Fruit fly (Drosophila melanogaster) whole organism, embryonic: ENCODE data around the gene CG16953.
A peak's percentile ranks its signal among the peaks of the same experiment; 100 is the strongest.

Source experiments
- Ada2b ChIP-seq: fragments of 200-800 bp; sonication (Bioruptor generic); IDR thresholded peaks from 2 replicates; pipeline ENCODE4 v1.3.6; 2022; ENCODE audit warnings: missing biosample characterization, missing genetic modification characterization
- B-H1 ChIP-seq: fragments of 200-800 bp; sonication (Bioruptor generic); IDR thresholded peaks from 3 replicates; pipeline ENCODE4 v1.3.6; 2022; ENCODE audit warnings: missing biosample characterization, missing genetic modification characterization
- CG10267 ChIP-seq: fragments of 200-800 bp; sonication (Bioruptor generic); optimal IDR thresholded peaks from 2 replicates; lab custom pipeline; 2018; ENCODE audit warnings: missing biosample characterization, mild to moderate bottlenecking, missing genetic modification characterization, moderate library complexity
- CG11398 ChIP-seq: fragments of 200-800 bp; sonication (Bioruptor generic); optimal IDR thresholded peaks from 2 replicates; lab custom pipeline; 2016; ENCODE audit warnings: missing biosample characterization, missing genetic modification characterization
- CG11695 ChIP-seq: fragments of 200-800 bp; sonication (Bioruptor generic); IDR thresholded peaks from 3 replicates; pipeline ENCODE4 v1.3.6; 2022; ENCODE audit warnings: missing biosample characterization, missing genetic modification characterization
- CG13123 ChIP-seq: fragments of 200-800 bp; sonication (Bioruptor generic); optimal IDR thresholded peaks from 2 replicates; lab custom pipeline; 2016; ENCODE audit warnings: missing biosample characterization, missing genetic modification characterization
- CG15011 ChIP-seq: fragments of 200-800 bp; sonication (Bioruptor generic); optimal IDR thresholded peaks from 3 replicates; lab custom pipeline; 2018; ENCODE audit warnings: missing biosample characterization, mild to moderate bottlenecking, missing genetic modification characterization
- CG15269 ChIP-seq: fragments of 200-800 bp; sonication (Bioruptor generic); optimal IDR thresholded peaks from 2 replicates; lab custom pipeline; 2018; ENCODE audit warnings: missing biosample characterization, mild to moderate bottlenecking, missing genetic modification characterization, moderate library complexity
- CG1602 ChIP-seq: fragments of 200-800 bp; sonication (Bioruptor generic); optimal IDR thresholded peaks from 3 replicates; lab custom pipeline; 2016; ENCODE audit warnings: missing biosample characterization, missing genetic modification characterization
- CG17361 ChIP-seq: fragments of 200-800 bp; sonication (Bioruptor generic); IDR thresholded peaks from 3 replicates; pipeline ENCODE4 v1.3.6; 2022; ENCODE audit warnings: missing biosample characterization, missing genetic modification characterization
- CG2116 ChIP-seq: fragments of 200-800 bp; sonication (Bioruptor generic); optimal IDR thresholded peaks from 3 replicates; lab custom pipeline; 2018; ENCODE audit warnings: missing biosample characterization, mild to moderate bottlenecking, missing genetic modification characterization
- CG2199 ChIP-seq: fragments of 200-800 bp; sonication (Bioruptor generic); IDR thresholded peaks from 3 replicates; pipeline ENCODE4 v1.3.6; 2022; ENCODE audit warnings: missing biosample characterization, missing genetic modification characterization
- CG2678 ChIP-seq: fragments of 200-800 bp; sonication (Bioruptor generic); optimal IDR thresholded peaks from 3 replicates; lab custom pipeline; 2019; ENCODE audit warnings: missing biosample characterization, mild to moderate bottlenecking, missing genetic modification characterization, moderate library complexity
- CG32772 ChIP-seq: fragments of 200-800 bp; sonication (Bioruptor generic); IDR thresholded peaks from 2 replicates; pipeline ENCODE4 v1.3.6; 2022; ENCODE audit warnings: missing biosample characterization, missing genetic modification characterization
- CG34376 ChIP-seq: fragments of 200-800 bp; sonication (Bioruptor generic); optimal IDR thresholded peaks from 2 replicates; lab custom pipeline; 2018; ENCODE audit warnings: missing biosample characterization, mild to moderate bottlenecking, missing genetic modification characterization
- CG3847 ChIP-seq: fragments of 200-800 bp; sonication (Bioruptor generic); IDR thresholded peaks from 2 replicates; pipeline ENCODE4 v1.3.6; 2022; ENCODE audit warnings: missing biosample characterization, missing genetic modification characterization
- CG3995 ChIP-seq: fragments of 200-800 bp; sonication (Bioruptor generic); optimal IDR thresholded peaks from 3 replicates; lab custom pipeline; 2016; ENCODE audit warnings: missing biosample characterization, missing genetic modification characterization
- CG4404 ChIP-seq: fragments of 200-800 bp; sonication (Bioruptor generic); IDR thresholded peaks from 2 replicates; pipeline ENCODE4 v1.3.6; 2022; ENCODE audit warnings: missing biosample characterization, missing genetic modification characterization
- CkIIα-i1 ChIP-seq: fragments of 200-800 bp; sonication (Bioruptor generic); IDR thresholded peaks from 2 replicates; pipeline ENCODE4 v1.3.6; 2022; ENCODE audit warnings: missing biosample characterization, missing genetic modification characterization
- CoRest ChIP-seq: fragments of 200-800 bp; sonication (Bioruptor generic); optimal IDR thresholded peaks from 3 replicates; lab custom pipeline; 2018; ENCODE audit warnings: missing biosample characterization, mild to moderate bottlenecking, missing genetic modification characterization, moderate library complexity
- D ChIP-seq, 2 experiments: fragments of 200-800 bp in 1 of 2; fragments of >200 bp in 1 of 2; sonication (Bioruptor generic) in 1 of 2; optimal IDR thresholded peaks; 2 replicates in 1 of 2; 3 replicates in 1 of 2; lab custom pipeline; 2017; ENCODE audit warnings: mild to moderate bottlenecking in 1 of 2, missing biosample characterization in 1 of 2, missing genetic modification characterization in 1 of 2, missing genetic modification reagents in 1 of 2
- Dll ChIP-seq: fragments of 200-800 bp; sonication (Bioruptor generic); IDR thresholded peaks from 4 replicates; pipeline ENCODE4 v1.3.6; 2022; ENCODE audit warnings: missing biosample characterization, missing genetic modification characterization; ENCODE audit not compliant: partially characterized antibody
- Dp ChIP-seq: fragments of 200-800 bp; sonication (Bioruptor generic); optimal IDR thresholded peaks from 2 replicates; lab custom pipeline; 2018; ENCODE audit warnings: missing biosample characterization, mild to moderate bottlenecking, missing genetic modification characterization, moderate library complexity
- MESR4 ChIP-seq: fragments of 200-800 bp; sonication (Bioruptor generic); optimal IDR thresholded peaks from 2 replicates; lab custom pipeline; 2018; ENCODE audit warnings: missing biosample characterization, mild to moderate bottlenecking, missing genetic modification characterization, moderate library complexity
- Meics ChIP-seq: fragments of 200-800 bp; sonication (Bioruptor generic); optimal IDR thresholded peaks from 2 replicates; lab custom pipeline; 2017; ENCODE audit warnings: missing biosample characterization, mild to moderate bottlenecking, missing genetic modification characterization
- NC2β ChIP-seq: fragments of 200-800 bp; sonication (Bioruptor generic); optimal IDR thresholded peaks from 2 replicates; lab custom pipeline; 2016; ENCODE audit warnings: missing biosample characterization, missing genetic modification characterization
- Nf-YC ChIP-seq: fragments of 200-800 bp; optimal IDR thresholded peaks from 3 replicates; lab custom pipeline; 2019; ENCODE audit warnings: missing biosample characterization, mild to moderate bottlenecking, missing genetic modification characterization, moderate library complexity
- Poxn ChIP-seq: fragments of 200-800 bp; sonication (Bioruptor generic); IDR thresholded peaks from 2 replicates; pipeline ENCODE4 v1.3.6; 2022; ENCODE audit warnings: missing biosample characterization, missing genetic modification characterization
- Six4 ChIP-seq: fragments of 200-800 bp; sonication (Bioruptor generic); optimal IDR thresholded peaks from 2 replicates; lab custom pipeline; 2016; ENCODE audit warnings: missing biosample characterization, missing genetic modification characterization
- TFAM ChIP-seq: fragments of 200-800 bp; sonication (Bioruptor generic); optimal IDR thresholded peaks from 2 replicates; lab custom pipeline; 2017; ENCODE audit warnings: missing biosample characterization, missing genetic modification characterization, inconsistent platforms
- Taf1 ChIP-seq: fragments of 200-800 bp; sonication (Bioruptor generic); IDR thresholded peaks from 2 replicates; pipeline ENCODE4 v1.3.6; 2022; ENCODE audit warnings: missing biosample characterization, missing genetic modification characterization
- bowl ChIP-seq: fragments of 200-800 bp; sonication (Bioruptor generic); IDR thresholded peaks from 2 replicates; pipeline ENCODE4 v1.3.6; 2022; ENCODE audit warnings: missing biosample characterization, missing genetic modification characterization
- crp ChIP-seq, 2 experiments: fragments of 200-800 bp; sonication (Bioruptor generic); optimal IDR thresholded peaks; 2 replicates in 1 of 2; 3 replicates in 1 of 2; lab custom pipeline; 2017; ENCODE audit warnings: missing biosample characterization in 2 of 2, missing genetic modification characterization in 2 of 2, mild to moderate bottlenecking in 1 of 2, moderate library complexity in 1 of 2
- dan ChIP-seq: fragments of 200-800 bp; sonication (Bioruptor generic); IDR thresholded peaks from 2 replicates; pipeline ENCODE4 v1.3.6; 2022; ENCODE audit warnings: missing biosample characterization, missing genetic modification characterization
- dm ChIP-seq: fragments of 200-800 bp; sonication (Bioruptor generic); optimal IDR thresholded peaks from 3 replicates; lab custom pipeline; 2016; ENCODE audit warnings: missing biosample characterization, missing genetic modification characterization
- dpn ChIP-seq, 2 experiments: fragments of 200-800 bp; sonication (Bioruptor generic); optimal IDR thresholded peaks; 3 replicates each; lab custom pipeline; 2016; ENCODE audit warnings: missing biosample characterization in 2 of 2, missing genetic modification characterization in 2 of 2
- gce ChIP-seq: fragments of 200-800 bp; sonication (Bioruptor generic); IDR thresholded peaks from 3 replicates; pipeline ENCODE4 v1.3.6; 2022; ENCODE audit warnings: missing biosample characterization, missing genetic modification characterization
- gcm ChIP-seq: fragments of 200-800 bp; sonication (Bioruptor generic); optimal IDR thresholded peaks from 2 replicates; lab custom pipeline; 2019; ENCODE audit warnings: missing biosample characterization, mild to moderate bottlenecking, missing genetic modification characterization, moderate library complexity
- hth ChIP-seq: fragments of >200 bp; optimal IDR thresholded peaks from 2 replicates; lab custom pipeline; 2017; ENCODE audit warnings: inconsistent platforms
- inv ChIP-seq: fragments of 200-800 bp; sonication (Bioruptor generic); IDR thresholded peaks from 2 replicates; pipeline ENCODE4 v1.3.6; 2022; ENCODE audit warnings: missing biosample characterization, missing genetic modification characterization; ENCODE audit not compliant: partially characterized antibody
- ken ChIP-seq: fragments of 200-800 bp; sonication (Bioruptor generic); IDR thresholded peaks from 3 replicates; pipeline ENCODE4 v1.3.6; 2022; ENCODE audit warnings: missing biosample characterization, missing genetic modification characterization
- maf-S ChIP-seq: fragments of 200-800 bp; sonication (Bioruptor generic); optimal IDR thresholded peaks from 2 replicates; lab custom pipeline; 2016; ENCODE audit warnings: missing biosample characterization, missing genetic modification characterization
- peb ChIP-seq: fragments of 200-800 bp; sonication (Bioruptor generic); IDR thresholded peaks from 2 replicates; pipeline ENCODE4 v1.3.6; 2022; ENCODE audit warnings: missing biosample characterization, missing genetic modification characterization
- pzg ChIP-seq: fragments of 200-800 bp; sonication (Bioruptor generic); optimal IDR thresholded peaks from 3 replicates; lab custom pipeline; 2018; ENCODE audit warnings: missing biosample characterization, mild to moderate bottlenecking, missing genetic modification characterization, moderate library complexity
- rib ChIP-seq: fragments of 200-800 bp; sonication (Bioruptor generic); IDR thresholded peaks from 2 replicates; pipeline ENCODE4 v1.3.6; 2022; ENCODE audit warnings: missing biosample characterization, missing genetic modification characterization
- ro ChIP-seq: fragments of 200-800 bp; sonication (Bioruptor generic); IDR thresholded peaks from 2 replicates; pipeline ENCODE4 v1.3.6; 2022; ENCODE audit warnings: missing biosample characterization, missing genetic modification characterization
- salm ChIP-seq: fragments of 200-800 bp; sonication (Bioruptor generic); optimal IDR thresholded peaks from 2 replicates; lab custom pipeline; 2018; ENCODE audit warnings: missing biosample characterization, mild to moderate bottlenecking, missing genetic modification characterization
- slbo ChIP-seq: fragments of 200-800 bp; sonication (Bioruptor generic); IDR thresholded peaks from 2 replicates; pipeline ENCODE4 v1.3.6; 2022; ENCODE audit warnings: missing biosample characterization, missing genetic modification characterization
- sqz ChIP-seq: fragments of 200-800 bp; sonication (Bioruptor generic); optimal IDR thresholded peaks from 3 replicates; lab custom pipeline; 2018; ENCODE audit warnings: missing biosample characterization, mild to moderate bottlenecking, missing genetic modification characterization
- vfl ChIP-seq: fragments of 200-800 bp; sonication (Bioruptor generic); optimal IDR thresholded peaks from 2 replicates; lab custom pipeline; 2016; ENCODE audit warnings: missing biosample characterization, missing genetic modification characterization
- vnd ChIP-seq: fragments of 200-800 bp; sonication (Bioruptor generic); IDR thresholded peaks from 3 replicates; pipeline ENCODE4 v1.3.6; 2022; ENCODE audit warnings: missing biosample characterization, missing genetic modification characterization; ENCODE audit not compliant: partially characterized antibody
- z ChIP-seq: fragments of 200-800 bp; sonication (Bioruptor generic); IDR thresholded peaks from 3 replicates; pipeline ENCODE4 v1.3.6; 2022; ENCODE audit warnings: missing biosample characterization, missing genetic modification characterization

Gene CG16953

dm6 chr3R:20574535-20574980 lies 11.1 kb downstream of the CG16953 start (continued):
- no peak for TF ChIP-seq gcm (GFP tag; lab: Kevin White, UChicago)
- no peak for TF ChIP-seq Dp (GFP tag; lab: Kevin White, UChicago)
- no peak for TF ChIP-seq ken (GFP tag; lab: Robert Waterston, UW)
- no peak for TF ChIP-seq Six4 (GFP tag; lab: Kevin White, UChicago)
- no peak for TF ChIP-seq Poxn (GFP tag; lab: Robert Waterston, UW)
- TF ChIP-seq CG1602 (GFP tag; lab: Kevin White, UChicago), result no peak
- no peak for TF ChIP-seq CG3847 (GFP tag; lab: Robert Waterston, UW)
- TF ChIP-seq Ada2b (GFP tag; lab: Robert Waterston, UW), result no peak
- TF ChIP-seq sqz (GFP tag; lab: Kevin White, UChicago), result no peak
- TF ChIP-seq pzg (GFP tag; lab: Kevin White, UChicago), result peak; percentile 12
- no peak for TF ChIP-seq D (optimal IDR thresholded peaks at IDR 0.05; lab: Kevin White, UChicago)
- no peak for TF ChIP-seq D (GFP tag; optimal IDR thresholded peaks at IDR 0.05; lab: Kevin White, UChicago)
- peak; percentile 2 for TF ChIP-seq CG2116 (GFP tag; lab: Kevin White, UChicago)
- peak; percentile 17 for TF ChIP-seq vfl
- no peak for TF ChIP-seq CG2199
- peak; percentile 12 for TF ChIP-seq CG15269
- no peak for TF ChIP-seq Dll (GFP tag; lab: Robert Waterston, UW)
- no peak for TF ChIP-seq inv (GFP tag; lab: Robert Waterston, UW)
- TF ChIP-seq CG34376 (GFP tag; lab: Kevin White, UChicago), result peak; percentile 97
- TF ChIP-seq hth (lab: Kevin White, UChicago), result no peak
- no peak for TF ChIP-seq NC2β
- 0 out of 3 replicates have a peak, but pooled peaks have one; percentile 24 for TF ChIP-seq vnd (GFP tag; lab: Robert Waterston, UW)
- no peak for TF ChIP-seq CG4404 (GFP tag; lab: Robert Waterston, UW)
- TF ChIP-seq CkIIα-i1 (GFP tag; lab: Robert Waterston, UW), result no peak
- peak; percentile 45; the same call in 1 of the 3 replicates for TF ChIP-seq gce (GFP tag; lab: Robert Waterston, UW)
- TF ChIP-seq CG17361, result no peak
- peak in 1 of 2 experiments; percentile 21 for TF ChIP-seq dpn (GFP tag; optimal IDR thresholded peaks at IDR 0.05; lab: Kevin White, UChicago)
- TF ChIP-seq TFAM (GFP tag; lab: Kevin White, UChicago), result no peak
- no peak for TF ChIP-seq dm (GFP tag; lab: Kevin White, UChicago)
- TF ChIP-seq Taf1 (GFP tag; lab: Robert Waterston, UW), result no peak
- no peak for TF ChIP-seq CG32772 (GFP tag; lab: Robert Waterston, UW)
- TF ChIP-seq bowl, result no peak
- TF ChIP-seq Meics, result peak; percentile 7
- TF ChIP-seq dan (GFP tag; lab: Robert Waterston, UW), result no peak
- TF ChIP-seq CG3995 (GFP tag; lab: Kevin White, UChicago), result peak; percentile 44
- peak; percentile 38 for TF ChIP-seq CG2678 (tag; lab: Kevin White, UChicago)
- peak; percentile 10; the same call in 1 of the 2 replicates for TF ChIP-seq peb
- TF ChIP-seq ro, result no peak
- no peak for TF ChIP-seq CG15011 (GFP tag; lab: Kevin White, UChicago)
- peak; percentile 2 for TF ChIP-seq CG11398 (GFP tag; lab: Kevin White, UChicago)
- peak; percentile 58 for TF ChIP-seq MESR4
- TF ChIP-seq CG13123 (GFP tag; lab: Kevin White, UChicago), result no peak
- TF ChIP-seq CG10267 (tag; lab: Kevin White, UChicago), result no peak
- TF ChIP-seq salm (tag; lab: Kevin White, UChicago), result no peak
- TF ChIP-seq CoRest, result no peak
- no peak for TF ChIP-seq CG11695
- TF ChIP-seq slbo (GFP tag; lab: Robert Waterston, UW), result no peak
- TF ChIP-seq rib (GFP tag; lab: Robert Waterston, UW), result peak; percentile 47; the same call in 1 of the 2 replicates
- TF ChIP-seq Nf-YC (tag; lab: Kevin White, UChicago), result peak; percentile 38
- no peak for TF ChIP-seq crp (GFP tag; optimal IDR thresholded peaks at IDR 0.05; lab: Kevin White, UChicago)
- no peak for TF ChIP-seq B-H1 (GFP tag; lab: Robert Waterston, UW)
- TF ChIP-seq z (GFP tag; lab: Robert Waterston, UW), result no peak
- TF ChIP-seq maf-S (GFP tag; lab: Kevin White, UChicago), result peak; percentile 22
